Worm (Caenorhabditis elegans) whole organism, L3 larva: ENCODE data around the gene nhr-196.

Source experiments
- ZK546.5 ChIP-seq: sonication (generic microtip); optimal IDR thresholded peaks from 2 replicates; lab custom pipeline; 2017; ENCODE audit warnings: missing biosample characterization, missing genetic modification characterization
- aly-2 ChIP-seq: fragments of 150-350 bp; optimal IDR thresholded peaks from 2 replicates; lab custom pipeline; 2014; ENCODE audit warnings: missing biosample characterization, missing genetic modification characterization
- elt-3 ChIP-seq, 3 experiments: fragments of 150-350 bp in 1 of 3; sonication (generic microtip) in 2 of 3; optimal IDR thresholded peaks; 2 replicates in 2 of 3; 4 replicates in 1 of 3; lab custom pipeline; 2014 to 2017; ENCODE audit warnings: missing biosample characterization in 3 of 3, missing genetic modification characterization in 3 of 3
- nhr-11 ChIP-seq: fragments of 150-350 bp; optimal IDR thresholded peaks from 2 replicates; lab custom pipeline; 2014; ENCODE audit warnings: missing biosample characterization, missing genetic modification characterization
- nhr-237 ChIP-seq: fragments of 150-350 bp; optimal IDR thresholded peaks from 2 replicates; lab custom pipeline; 2014; ENCODE audit warnings: missing biosample characterization, missing genetic modification characterization
- nhr-28 ChIP-seq: fragments of 150-350 bp; optimal IDR thresholded peaks from 2 replicates; lab custom pipeline; 2014; ENCODE audit warnings: missing biosample characterization, missing genetic modification characterization
- nhr-76 ChIP-seq: fragments of 150-350 bp; sonication (generic microtip); optimal IDR thresholded peaks from 5 replicates; lab custom pipeline; 2014; ENCODE audit warnings: missing biosample characterization, missing genetic modification characterization
- unc-62 ChIP-seq: fragments of 150-350 bp; sonication (generic microtip); optimal IDR thresholded peaks from 4 replicates; lab custom pipeline; 2014; ENCODE audit warnings: missing biosample characterization, missing genetic modification reagents, missing genetic modification characterization

- no peak for TF ChIP-seq nhr-76
- TF ChIP-seq ZK546.5 (tag; lab: Kevin White, UChicago): no peak
- TF ChIP-seq nhr-28: no peak
- TF ChIP-seq nhr-237 (tag; lab: Kevin White, UChicago): no peak
- no peak for TF ChIP-seq unc-62 (GFP tag; lab: Kevin White, UChicago)
- TF ChIP-seq aly-2 (tag; lab: Kevin White, UChicago): no peak
- TF ChIP-seq nhr-11 (tag; lab: Kevin White, UChicago): no peak
- TF ChIP-seq elt-3 (tag; optimal IDR thresholded peaks at IDR 0.05; lab: Kevin White, UChicago): no peak
Measured at ce11 chrV:15730459-15730858, 44.9 kb downstream of the nhr-196 start, which contains the start of gene Y6E2A.10.
